Worm (Caenorhabditis elegans) whole organism, L4 larva: ENCODE data around the gene F35A5.2.

Source experiments
- D1046.2 ChIP-seq: fragments of 200-800 bp; sonication (Bioruptor generic); IDR thresholded peaks from 2 replicates; pipeline ENCODE4 v1.3.6; 2022; ENCODE audit warnings: missing genetic modification characterization, missing compliant biosample characterization
- F10B5.3 ChIP-seq: sonication (generic microtip); optimal IDR thresholded peaks from 2 replicates; lab custom pipeline; 2016; ENCODE audit warnings: mild to moderate bottlenecking, missing genetic modification characterization, missing compliant biosample characterization
- F26F4.8 ChIP-seq: fragments of 200-800 bp; sonication (Bioruptor generic); conservative IDR thresholded peaks from 2 replicates; pipeline ENCODE4 v1.3.6; 2022; ENCODE audit warnings: missing genetic modification characterization, missing compliant biosample characterization
- F37D6.2 ChIP-seq: sonication (generic microtip); optimal IDR thresholded peaks from 2 replicates; lab custom pipeline; 2016; ENCODE audit warnings: mild to moderate bottlenecking, missing genetic modification characterization, missing compliant biosample characterization
- R02D3.7 ChIP-seq: fragments of 150-350 bp; sonication (generic microtip); optimal IDR thresholded peaks from 3 replicates; lab custom pipeline; 2014; ENCODE audit warnings: missing biosample characterization, missing genetic modification characterization
- T26A8.4 ChIP-seq: fragments of 200-800 bp; sonication (Bioruptor generic); IDR thresholded peaks from 2 replicates; pipeline ENCODE4 v1.3.6; 2022; ENCODE audit warnings: missing genetic modification characterization, missing compliant biosample characterization
- Y105C5A.15 ChIP-seq: fragments of 200-800 bp; sonication (Bioruptor generic); IDR thresholded peaks from 2 replicates; pipeline ENCODE4 v1.3.6; 2022; ENCODE audit warnings: missing genetic modification characterization, missing compliant biosample characterization
- aha-1 ChIP-seq: fragments of 150-350 bp; peaks from one replicate; lab custom pipeline; 2014; ENCODE audit warnings: missing biosample characterization, missing genetic modification characterization
- aly-2 ChIP-seq: sonication (generic microtip); optimal IDR thresholded peaks from 2 replicates; lab custom pipeline; 2018; ENCODE audit warnings: missing biosample characterization, missing genetic modification characterization
- arid-1 ChIP-seq: fragments of 200-800 bp; sonication (Bioruptor generic); conservative IDR thresholded peaks from 2 replicates; pipeline ENCODE4 v1.3.6; 2022; ENCODE audit warnings: missing genetic modification reagents, missing genetic modification characterization, missing compliant biosample characterization
- attf-4 ChIP-seq: sonication (generic microtip); optimal IDR thresholded peaks from 3 replicates; lab custom pipeline; 2017; ENCODE audit warnings: missing biosample characterization, missing genetic modification characterization
- ceh-62 ChIP-seq: sonication (generic microtip); optimal IDR thresholded peaks from 2 replicates; lab custom pipeline; 2017; ENCODE audit warnings: missing biosample characterization, missing genetic modification characterization
- ces-1 ChIP-seq: fragments of 150-350 bp; sonication (generic microtip); optimal IDR thresholded peaks from 4 replicates; lab custom pipeline; 2014; ENCODE audit warnings: missing biosample characterization, missing genetic modification reagents, missing genetic modification characterization
- daf-12 ChIP-seq: fragments of 150-350 bp; optimal IDR thresholded peaks from 2 replicates; lab custom pipeline; 2014; ENCODE audit warnings: missing biosample characterization, missing genetic modification reagents, missing genetic modification characterization
- daf-8 ChIP-seq: fragments of 200-800 bp; sonication (Bioruptor generic); IDR thresholded peaks from 2 replicates; pipeline ENCODE4 v1.3.6; 2022; ENCODE audit warnings: missing genetic modification characterization, missing compliant biosample characterization
- dmd-9 ChIP-seq: fragments of 200-800 bp; sonication (Bioruptor generic); IDR thresholded peaks from 2 replicates; pipeline ENCODE4 v1.3.6; 2022; ENCODE audit warnings: missing genetic modification reagents, missing genetic modification characterization, missing compliant biosample characterization
- dpl-1 ChIP-seq: fragments of 150-350 bp; optimal IDR thresholded peaks from 2 replicates; lab custom pipeline; 2014; ENCODE audit warnings: missing biosample characterization, missing genetic modification reagents, missing genetic modification characterization
- dve-1 ChIP-seq: sonication (generic microtip); optimal IDR thresholded peaks from 2 replicates; lab custom pipeline; 2017; ENCODE audit warnings: antibody characterized with exemption, mild to moderate bottlenecking, missing genetic modification characterization, missing compliant biosample characterization; ENCODE audit not compliant: insufficient read depth
- hmg-1.1 ChIP-seq: fragments of 200-800 bp; sonication (Bioruptor generic); IDR thresholded peaks from 2 replicates; pipeline ENCODE4 v1.3.6; 2022; ENCODE audit warnings: missing genetic modification reagents, missing genetic modification characterization, missing compliant biosample characterization
- lin-13 ChIP-seq: fragments of 150-350 bp; optimal IDR thresholded peaks from 2 replicates; lab custom pipeline; 2014; ENCODE audit warnings: missing biosample characterization, missing genetic modification reagents, missing genetic modification characterization
- madf-9 ChIP-seq: fragments of 200-800 bp; sonication (Bioruptor generic); conservative IDR thresholded peaks from 2 replicates; pipeline ENCODE4 v1.3.6; 2022; ENCODE audit warnings: missing genetic modification reagents, missing genetic modification characterization, missing compliant biosample characterization
- mdl-1 ChIP-seq, 2 experiments: fragments of 150-350 bp in 1 of 2; sonication (generic microtip) in 1 of 2; optimal IDR thresholded peaks; 2 replicates each; lab custom pipeline; 2014 to 2017; ENCODE audit warnings: missing biosample characterization in 2 of 2, missing genetic modification characterization in 2 of 2
- mes-2 ChIP-seq: sonication (generic microtip); optimal IDR thresholded peaks from 2 replicates; lab custom pipeline; 2016; ENCODE audit warnings: missing genotype, mild to moderate bottlenecking, missing genetic modification characterization, missing compliant biosample characterization; ENCODE audit not compliant: poor library complexity, severe bottlenecking
- mxl-2 ChIP-seq: fragments of 200-800 bp; sonication (Bioruptor generic); conservative IDR thresholded peaks from 2 replicates; pipeline ENCODE4 v1.3.6; 2022; ENCODE audit warnings: missing genetic modification reagents, missing genetic modification characterization, missing compliant biosample characterization
- nhr-25 ChIP-seq: sonication (generic microtip); optimal IDR thresholded peaks from 2 replicates; lab custom pipeline; 2017; ENCODE audit warnings: missing genetic modification characterization, mild to moderate bottlenecking, missing compliant biosample characterization, antibody characterized with exemption, moderate library complexity, borderline replicate concordance; ENCODE audit not compliant: insufficient read depth
- nhr-28 ChIP-seq: fragments of 150-350 bp; optimal IDR thresholded peaks from 2 replicates; lab custom pipeline; 2014; ENCODE audit warnings: missing biosample characterization, missing genetic modification characterization
- nhr-41 ChIP-seq: fragments of 200-800 bp; sonication (Bioruptor generic); IDR thresholded peaks from 2 replicates; pipeline ENCODE4 v1.3.6; 2022; ENCODE audit warnings: missing genetic modification reagents, missing genetic modification characterization, missing compliant biosample characterization
- nhr-48 ChIP-seq: sonication (generic microtip); optimal IDR thresholded peaks from 2 replicates; lab custom pipeline; 2016; ENCODE audit warnings: mild to moderate bottlenecking, missing genetic modification characterization, missing compliant biosample characterization
- nhr-6 ChIP-seq: fragments of 150-350 bp; optimal IDR thresholded peaks from 2 replicates; lab custom pipeline; 2014; ENCODE audit warnings: missing biosample characterization, missing genetic modification characterization
- pha-4 ChIP-seq, 2 experiments: fragments of 150-350 bp in 1 of 2; fragments of 200-800 bp in 1 of 2; sonication (Bioruptor generic) in 1 of 2; IDR thresholded peaks in 1 of 2; optimal IDR thresholded peaks in 1 of 2; 2 replicates each; pipeline versions ENCODE4 v1.3.6 to Lab custom; 2014 to 2022; ENCODE audit warnings: missing genetic modification characterization in 2 of 2, missing genetic modification reagents in 2 of 2, missing biosample characterization in 1 of 2, missing compliant biosample characterization in 1 of 2
- pqm-1 ChIP-seq: sonication (generic microtip); optimal IDR thresholded peaks from 2 replicates; lab custom pipeline; 2017; ENCODE audit warnings: missing biosample characterization, missing genetic modification characterization
- rbr-2 ChIP-seq: sonication (generic microtip); optimal IDR thresholded peaks from 2 replicates; lab custom pipeline; 2016; ENCODE audit warnings: missing genotype, missing genetic modification characterization, missing compliant biosample characterization
- sdz-12 ChIP-seq: fragments of 200-800 bp; sonication (Bioruptor generic); optimal IDR thresholded peaks from 2 replicates; lab custom pipeline; 2018; ENCODE audit warnings: mild to moderate bottlenecking, missing genetic modification characterization, missing compliant biosample characterization
- skn-1 ChIP-seq: fragments of 150-350 bp; optimal IDR thresholded peaks from 2 replicates; lab custom pipeline; 2014; ENCODE audit warnings: missing biosample characterization, missing genetic modification characterization
- snpc-1.2 ChIP-seq: fragments of 200-800 bp; sonication (Bioruptor generic); IDR thresholded peaks from 2 replicates; pipeline ENCODE4 v1.3.6; 2022; ENCODE audit warnings: missing genetic modification reagents, missing genetic modification characterization, missing compliant biosample characterization
- tag-97 ChIP-seq: fragments of 200-800 bp; sonication (Bioruptor generic); IDR thresholded peaks from 2 replicates; pipeline ENCODE4 v1.3.6; 2022; ENCODE audit warnings: missing genetic modification characterization, missing compliant biosample characterization
- tra-1 ChIP-seq: fragments of 200-800 bp; sonication (Bioruptor generic); IDR thresholded peaks from 2 replicates; pipeline ENCODE4 v1.3.6; 2022; ENCODE audit warnings: missing genetic modification reagents, missing genetic modification characterization, missing compliant biosample characterization
- unc-130 ChIP-seq: sonication (generic microtip); optimal IDR thresholded peaks from 2 replicates; lab custom pipeline; 2016; ENCODE audit warnings: missing genetic modification reagents, missing genetic modification characterization, missing compliant biosample characterization
- unc-39 ChIP-seq: sonication (generic microtip); optimal IDR thresholded peaks from 2 replicates; lab custom pipeline; 2017; ENCODE audit warnings: missing biosample characterization, missing genetic modification characterization
- unc-62 ChIP-seq, 3 experiments: fragments of 150-350 bp in 1 of 3; sonication (generic microtip); optimal IDR thresholded peaks in 2 of 3; peaks in 1 of 3; 1 replicate in 1 of 3; 2 replicates in 2 of 3; lab custom pipeline; 2014 to 2017; ENCODE audit warnings: missing biosample characterization in 3 of 3, missing genetic modification characterization in 3 of 3, missing genetic modification reagents in 3 of 3, missing genotype in 1 of 3
- zfp-3 ChIP-seq: fragments of 200-800 bp; sonication (Bioruptor generic); conservative IDR thresholded peaks from 2 replicates; pipeline ENCODE4 v1.3.6; 2022; ENCODE audit warnings: missing genetic modification reagents, missing genetic modification characterization, missing compliant biosample characterization
- zip-11 ChIP-seq: fragments of 200-800 bp; sonication (Bioruptor generic); IDR thresholded peaks from 2 replicates; pipeline ENCODE4 v1.3.6; 2022; ENCODE audit warnings: missing genetic modification characterization, missing compliant biosample characterization

The F35A5.2 gene

ce11 chrX:3759820-3760219 lies 45.1 kb upstream of the F35A5.2 start:
- TF ChIP-seq D1046.2 (GFP tag; lab: Robert Waterston, UW) (0 out of 2 replicates have a peak, but pooled peaks have one; percentile 34), mxl-2 (GFP tag; lab: Robert Waterston, UW) (0 out of 2 replicates have a peak, but pooled peaks have one; percentile 16), nhr-6 (tag; lab: Kevin White, UChicago) (no peak)

DNA sequence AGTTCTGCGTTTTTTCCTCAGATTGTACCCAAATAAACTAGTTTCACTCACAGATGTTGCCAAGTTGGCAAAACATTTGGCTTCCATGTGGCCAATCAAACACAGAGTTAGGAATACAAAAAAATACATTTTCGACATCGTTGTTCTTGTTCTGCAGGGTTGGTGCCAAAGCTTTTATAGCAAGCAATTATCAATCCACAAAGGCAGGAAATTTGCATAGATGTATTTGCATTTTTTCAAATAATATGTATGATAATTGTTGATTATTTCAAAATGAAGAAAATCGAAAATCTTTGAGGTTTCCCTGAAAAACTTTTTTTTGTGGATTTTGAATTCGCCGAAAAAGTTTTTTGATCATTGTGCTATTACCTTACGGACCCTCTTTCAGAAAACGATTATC lies 42.5 kb upstream of the F35A5.2 start, which contains the start of gene T14G12.11:
TSS of gene T14G12.11 (minus strand) at position 138 of the 400 bp plus-strand sequence.
- TF ChIP-seq Y105C5A.15 (GFP tag; lab: Robert Waterston, UW) (no peak), aha-1 (peak; percentile 91)

DNA sequence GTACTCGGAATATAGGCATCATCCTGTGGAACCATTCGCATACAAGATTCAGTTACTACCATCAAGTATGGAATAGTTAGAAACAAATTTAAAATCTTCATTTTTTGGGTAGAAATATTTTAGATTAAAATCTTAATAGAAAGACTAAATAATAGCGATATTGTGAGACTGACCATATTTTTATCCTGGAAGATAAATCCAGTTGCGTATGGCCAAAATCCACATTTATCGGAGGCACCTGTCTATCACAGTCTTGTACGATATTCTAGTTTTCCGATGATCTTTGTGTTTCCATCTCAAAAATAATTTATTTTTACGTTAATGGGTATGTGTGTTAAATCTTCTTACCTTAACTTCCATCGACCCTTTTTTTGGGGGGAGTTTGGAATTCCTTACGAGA lies 40.6 kb upstream of the F35A5.2 start, which contains the start of gene F47B7.3:
TSS of gene F47B7.3 (minus strand) at position 101 of the 400 bp plus-strand sequence.
- TF ChIP-seq snpc-1.2 (no peak), unc-130 (GFP tag; lab: Kevin White, UChicago) (no peak), pqm-1 (tag; lab: Kevin White, UChicago) (no peak), skn-1 (tag; lab: Kevin White, UChicago) (no peak)

ce11 chrX:3766552-3766951 lies 38.4 kb upstream of the F35A5.2 start, which contains the start of gene F47B7.4:
Gene F47B7.4 (minus strand): TSS chrX:3766652.
- TF ChIP-seq dpl-1 (GFP tag; lab: Kevin White, UChicago) (no peak), unc-39 (tag; lab: Kevin White, UChicago) (no peak), dve-1 (tag; lab: Kevin White, UChicago) (no peak), F10B5.3 (tag; lab: Kevin White, UChicago) (no peak), hmg-1.1 (GFP tag; lab: Robert Waterston, UW) (no peak), arid-1 (GFP tag; lab: Robert Waterston, UW) (no peak), ceh-62 (tag; lab: Kevin White, UChicago) (no peak), nhr-28 (tag; lab: Kevin White, UChicago) (no peak), nhr-41 (no peak), tra-1 (GFP tag; lab: Robert Waterston, UW) (no peak), R02D3.7 (no peak), nhr-25 (tag; lab: Kevin White, UChicago) (no peak), daf-8 (GFP tag; lab: Robert Waterston, UW) (no peak)

ce11 chrX:3768717-3769116 lies 36.2 kb upstream of the F35A5.2 start, which contains the start of gene F47B7.5:
Gene F47B7.5 (minus strand): TSS chrX:3768817.
- TF ChIP-seq lin-13 (GFP tag; lab: Kevin White, UChicago), result no peak
- TF ChIP-seq daf-12 (tag; lab: Kevin White, UChicago), result no peak
- no peak for TF ChIP-seq F37D6.2 (tag; lab: Kevin White, UChicago)
- no peak for TF ChIP-seq rbr-2
- no peak for TF ChIP-seq aly-2 (tag; lab: Kevin White, UChicago)
- TF ChIP-seq dmd-9, result no peak
- no peak for TF ChIP-seq mes-2
- TF ChIP-seq D1046.2 (GFP tag; lab: Robert Waterston, UW), result no peak
- no peak for TF ChIP-seq attf-4

DNA sequence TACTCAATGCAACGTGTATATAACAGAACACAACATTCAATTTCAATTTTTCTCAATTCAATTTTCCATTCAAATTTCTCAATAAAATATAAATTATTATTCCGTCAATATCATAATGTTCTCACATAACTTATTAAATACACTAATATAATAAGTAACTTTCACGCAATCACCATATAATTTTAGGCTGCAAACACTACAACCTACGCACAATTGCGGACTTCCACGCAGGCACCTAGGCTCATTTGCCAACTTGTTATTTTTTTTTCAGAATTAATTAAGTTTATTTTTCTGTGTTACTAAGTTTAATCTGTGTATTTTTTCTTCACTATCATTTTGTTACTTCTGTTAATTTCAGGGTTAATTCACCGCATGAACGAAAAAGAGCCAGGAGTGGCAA lies 32.5 kb upstream of the F35A5.2 start, which contains the start of gene F47B7.2:
TSS of gene F47B7.2 (plus strand) at position 358 of the 400 bp plus-strand sequence.
- TF ChIP-seq mdl-1 (tag; optimal IDR thresholded peaks at IDR 0.05; lab: Kevin White, UChicago) (no peak), F26F4.8 (no peak), tag-97 (GFP tag; lab: Robert Waterston, UW) (no peak), rbr-2 (peak; percentile 10), pha-4 (GFP tag; IDR thresholded peaks at IDR 0.05; lab: Robert Waterston, UW) (no peak), pha-4 (tag; optimal IDR thresholded peaks at IDR 0.05; lab: Kevin White, UChicago) (no peak), mes-2 (peak; percentile 40), madf-9 (GFP tag; lab: Robert Waterston, UW) (no peak), F10B5.3 (tag; lab: Kevin White, UChicago) (no peak), nhr-48 (no peak), T26A8.4 (GFP tag; lab: Robert Waterston, UW) (no peak), unc-62 (GFP tag; optimal IDR thresholded peaks at IDR 0.05 in 1 of 2; lab: Kevin White, UChicago) (no peak), unc-62 (tag; optimal IDR thresholded peaks at IDR 0.05; lab: Kevin White, UChicago) (no peak), zfp-3 (no peak), zip-11 (GFP tag; lab: Robert Waterston, UW) (no peak), sdz-12 (GFP tag; lab: Kevin White, UChicago) (no peak), ces-1 (peak; percentile 31)
